Worm (Caenorhabditis elegans) whole organism, late embryonic: Measurements from ENCODE around the gene C10A4.10.

ENCODE experiments used
- C08G9.2 ChIP-seq: sonication (generic microtip); optimal IDR thresholded peaks from 2 replicates; lab custom pipeline; 2016; ENCODE audit warnings: mild to moderate bottlenecking, missing genetic modification characterization, moderate library complexity, missing compliant biosample characterization
- C38D4.7 ChIP-seq: fragments of 200-800 bp; sonication (Bioruptor generic); optimal IDR thresholded peaks from 2 replicates; lab custom pipeline; 2018; ENCODE audit warnings: mild to moderate bottlenecking, missing genetic modification characterization, moderate library complexity, missing compliant biosample characterization
- T23F11.4 ChIP-seq: fragments of 200-800 bp; sonication (Bioruptor generic); optimal IDR thresholded peaks from 2 replicates; lab custom pipeline; 2018; ENCODE audit warnings: mild to moderate bottlenecking, missing genetic modification characterization, missing compliant biosample characterization
- Y22D7AL.16 ChIP-seq: sonication (generic microtip); optimal IDR thresholded peaks from 2 replicates; lab custom pipeline; 2016; ENCODE audit warnings: missing genetic modification characterization, missing compliant biosample characterization
- ahr-1 ChIP-seq: sonication (generic microtip); optimal IDR thresholded peaks from 2 replicates; lab custom pipeline; 2016; ENCODE audit warnings: missing genetic modification characterization, missing compliant biosample characterization
- ama-1 ChIP-seq: fragments of 150-350 bp; optimal IDR thresholded peaks from 2 replicates; lab custom pipeline; 2014
- ceh-2 ChIP-seq: sonication (generic microtip); optimal IDR thresholded peaks from 2 replicates; lab custom pipeline; 2016; ENCODE audit warnings: missing genotype, missing genetic modification characterization, missing compliant biosample characterization
- ceh-22 ChIP-seq: sonication (generic microtip); optimal IDR thresholded peaks from 2 replicates; lab custom pipeline; 2017; ENCODE audit warnings: missing biosample characterization, missing genetic modification characterization
- ceh-24 ChIP-seq: sonication (generic microtip); optimal IDR thresholded peaks from 2 replicates; lab custom pipeline; 2016; ENCODE audit warnings: mild to moderate bottlenecking, missing genetic modification characterization, missing compliant biosample characterization
- ceh-30 ChIP-seq: fragments of 150-350 bp; optimal IDR thresholded peaks from 2 replicates; lab custom pipeline; 2014; ENCODE audit warnings: missing biosample characterization, missing genetic modification characterization
- ceh-31 ChIP-seq: sonication (generic microtip); optimal IDR thresholded peaks from 2 replicates; lab custom pipeline; 2016; ENCODE audit warnings: missing genetic modification characterization, missing compliant biosample characterization
- ceh-34 ChIP-seq: sonication (generic microtip); optimal IDR thresholded peaks from 2 replicates; lab custom pipeline; 2016; ENCODE audit warnings: mild to moderate bottlenecking, missing genetic modification characterization, missing compliant biosample characterization
- ceh-45 ChIP-seq: fragments of 200-800 bp; sonication (Bioruptor generic); IDR thresholded peaks from 2 replicates; pipeline ENCODE4 v1.3.6; 2022; ENCODE audit warnings: missing genetic modification reagents, missing genetic modification characterization, missing compliant biosample characterization
- ceh-48 ChIP-seq: sonication (generic microtip); optimal IDR thresholded peaks from 2 replicates; lab custom pipeline; 2016; ENCODE audit warnings: missing genetic modification characterization, inconsistent platforms, missing compliant biosample characterization
- che-1 ChIP-seq: sonication (generic microtip); optimal IDR thresholded peaks from 2 replicates; lab custom pipeline; 2016; ENCODE audit warnings: mild to moderate bottlenecking, missing genetic modification characterization, missing compliant biosample characterization
- dmd-4 ChIP-seq: sonication (generic microtip); optimal IDR thresholded peaks from 2 replicates; lab custom pipeline; 2016; ENCODE audit warnings: borderline replicate concordance, missing genetic modification characterization, missing compliant biosample characterization
- elt-4 ChIP-seq: sonication (generic microtip); optimal IDR thresholded peaks from 2 replicates; lab custom pipeline; 2016; ENCODE audit warnings: missing genetic modification characterization, missing compliant biosample characterization
- ets-4 ChIP-seq: sonication (generic microtip); optimal IDR thresholded peaks from 2 replicates; lab custom pipeline; 2016; ENCODE audit warnings: missing genetic modification characterization, missing compliant biosample characterization
- fkh-6 ChIP-seq: sonication (generic microtip); optimal IDR thresholded peaks from 2 replicates; lab custom pipeline; 2016; ENCODE audit warnings: missing genetic modification characterization, missing compliant biosample characterization
- gmeb-2 ChIP-seq: sonication (generic microtip); optimal IDR thresholded peaks from 2 replicates; lab custom pipeline; 2016; ENCODE audit warnings: missing genetic modification characterization, inconsistent platforms, missing compliant biosample characterization
- hlh-30 ChIP-seq: sonication (generic microtip); optimal IDR thresholded peaks from 2 replicates; lab custom pipeline; 2017; ENCODE audit warnings: antibody characterized with exemption, missing genetic modification characterization, missing compliant biosample characterization; ENCODE audit not compliant: insufficient read depth
- hlh-6 ChIP-seq: sonication (generic microtip); optimal IDR thresholded peaks from 2 replicates; lab custom pipeline; 2016; ENCODE audit warnings: missing genotype, missing genetic modification characterization, missing compliant biosample characterization
- hlh-8 ChIP-seq: sonication (generic microtip); optimal IDR thresholded peaks from 2 replicates; lab custom pipeline; 2016; ENCODE audit warnings: missing genotype, missing genetic modification characterization, missing compliant biosample characterization
- lin-11 ChIP-seq: fragments of 200-800 bp; sonication (Bioruptor generic); optimal IDR thresholded peaks from 2 replicates; lab custom pipeline; 2018; ENCODE audit warnings: mild to moderate bottlenecking, missing genetic modification characterization, missing compliant biosample characterization
- mec-3 ChIP-seq: sonication (generic microtip); optimal IDR thresholded peaks from 2 replicates; lab custom pipeline; 2016; ENCODE audit warnings: borderline replicate concordance, missing genetic modification characterization, missing compliant biosample characterization
- nfya-1 ChIP-seq: sonication (generic microtip); optimal IDR thresholded peaks from 2 replicates; lab custom pipeline; 2017; ENCODE audit warnings: missing genetic modification characterization, mild to moderate bottlenecking, missing compliant biosample characterization, antibody characterized with exemption, moderate library complexity
- nhr-11 ChIP-seq: fragments of 150-350 bp; optimal IDR thresholded peaks from 2 replicates; lab custom pipeline; 2014; ENCODE audit warnings: missing biosample characterization, missing genetic modification characterization
- nhr-232 ChIP-seq: sonication (generic microtip); optimal IDR thresholded peaks from 2 replicates; lab custom pipeline; 2016; ENCODE audit warnings: missing genetic modification characterization, missing compliant biosample characterization
- odd-2 ChIP-seq: sonication (generic microtip); optimal IDR thresholded peaks from 2 replicates; lab custom pipeline; 2017; ENCODE audit warnings: antibody characterized with exemption, mild to moderate bottlenecking, missing genetic modification characterization, missing compliant biosample characterization
- pag-3 ChIP-seq: sonication (generic microtip); optimal IDR thresholded peaks from 2 replicates; lab custom pipeline; 2016; ENCODE audit warnings: missing compliant biosample characterization, missing genetic modification characterization, borderline replicate concordance
- pat-9 ChIP-seq: fragments of 200-800 bp; sonication (Bioruptor generic); optimal IDR thresholded peaks from 2 replicates; lab custom pipeline; 2018; ENCODE audit warnings: mild to moderate bottlenecking, missing genetic modification characterization, moderate library complexity, missing compliant biosample characterization
- pax-1 ChIP-seq: fragments of 150-350 bp; optimal IDR thresholded peaks from 2 replicates; lab custom pipeline; 2014; ENCODE audit warnings: missing biosample characterization, missing genetic modification characterization
- pha-4 ChIP-seq: fragments of 150-350 bp; optimal IDR thresholded peaks from 2 replicates; lab custom pipeline; 2018; ENCODE audit warnings: missing biosample characterization, missing genetic modification reagents, missing genetic modification characterization
- sox-2 ChIP-seq: fragments of 200-800 bp; sonication (Bioruptor generic); IDR thresholded peaks from 2 replicates; pipeline ENCODE4 v1.3.6; 2022; ENCODE audit warnings: missing genetic modification reagents, missing genetic modification characterization, missing compliant biosample characterization
- sox-4 ChIP-seq: sonication (generic microtip); optimal IDR thresholded peaks from 2 replicates; lab custom pipeline; 2017; ENCODE audit warnings: mild to moderate bottlenecking, missing genetic modification characterization, inconsistent platforms, missing compliant biosample characterization
- syd-9 ChIP-seq: sonication (generic microtip); optimal IDR thresholded peaks from 2 replicates; lab custom pipeline; 2016; ENCODE audit warnings: mild to moderate bottlenecking, missing genetic modification characterization, moderate library complexity, missing compliant biosample characterization
- ttx-3 ChIP-seq: sonication (generic microtip); optimal IDR thresholded peaks from 2 replicates; lab custom pipeline; 2016; ENCODE audit warnings: missing genetic modification reagents, missing genetic modification characterization, missing compliant biosample characterization
- unc-3 ChIP-seq, 2 experiments: fragments of 200-800 bp in 1 of 2; sonication (Bioruptor generic) in 1 of 2; sonication (generic microtip) in 1 of 2; conservative IDR thresholded peaks in 1 of 2; optimal IDR thresholded peaks in 1 of 2; 2 replicates each; pipeline versions ENCODE4 v1.3.6 to Lab custom; 2016 to 2022; ENCODE audit warnings: missing compliant biosample characterization in 2 of 2, missing genetic modification characterization in 2 of 2, missing genetic modification reagents in 1 of 2
- unc-42 ChIP-seq: sonication (generic microtip); optimal IDR thresholded peaks from 2 replicates; lab custom pipeline; 2016; ENCODE audit warnings: missing genotype, missing genetic modification characterization, missing compliant biosample characterization
- unc-55 ChIP-seq: sonication (generic microtip); optimal IDR thresholded peaks from 2 replicates; lab custom pipeline; 2017; ENCODE audit warnings: missing biosample characterization, missing genetic modification reagents, missing genetic modification characterization
- unc-86 ChIP-seq: sonication (generic microtip); optimal IDR thresholded peaks from 2 replicates; lab custom pipeline; 2016; ENCODE audit warnings: missing genetic modification characterization, missing compliant biosample characterization
- zip-5 ChIP-seq: sonication (generic microtip); optimal IDR thresholded peaks from 2 replicates; lab custom pipeline; 2016; ENCODE audit warnings: missing genetic modification characterization, missing compliant biosample characterization
- ztf-16 ChIP-seq: sonication (generic microtip); optimal IDR thresholded peaks from 2 replicates; lab custom pipeline; 2017; ENCODE audit warnings: missing genetic modification characterization, missing compliant biosample characterization

Gene C10A4.10

DNA sequence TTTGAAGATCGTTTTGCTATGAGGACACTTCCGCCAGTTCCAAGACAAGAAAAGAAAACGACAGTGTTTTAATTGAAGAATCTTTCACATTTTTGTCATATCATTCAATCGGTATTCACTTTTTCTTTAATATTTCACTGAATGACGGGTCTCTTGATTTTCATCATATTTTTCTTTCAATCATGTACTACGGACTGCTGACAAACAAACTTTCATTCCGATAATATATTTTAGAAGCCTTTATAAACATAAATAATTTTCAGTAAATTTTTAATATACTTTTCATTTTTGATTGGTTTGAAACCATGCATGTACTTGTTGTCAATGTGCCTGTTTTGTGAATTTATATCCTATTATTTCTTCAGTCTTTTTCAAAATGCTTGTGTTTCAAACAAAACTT lies 34.6 kb downstream of the C10A4.10 start, which contains the start of gene clc-5:
clc-5 (plus strand) TSS at position 301 of the 400 bp plus-strand sequence.
- TF ChIP-seq gmeb-2 (tag; lab: Kevin White, UChicago) (no peak), che-1 (tag; lab: Kevin White, UChicago) (no peak), ceh-31 (tag; lab: Kevin White, UChicago) (no peak), hlh-8 (tag; lab: Kevin White, UChicago) (no peak), sox-4 (tag; lab: Kevin White, UChicago) (no peak), ceh-22 (tag; lab: Kevin White, UChicago) (no peak), ztf-16 (tag; lab: Kevin White, UChicago) (no peak), nhr-232 (tag; lab: Kevin White, UChicago) (no peak), C38D4.7 (GFP tag; lab: Kevin White, UChicago) (no peak), dmd-4 (tag; lab: Kevin White, UChicago) (no peak), Y22D7AL.16 (tag; lab: Kevin White, UChicago) (no peak), pag-3 (tag; lab: Kevin White, UChicago) (no peak)

DNA sequence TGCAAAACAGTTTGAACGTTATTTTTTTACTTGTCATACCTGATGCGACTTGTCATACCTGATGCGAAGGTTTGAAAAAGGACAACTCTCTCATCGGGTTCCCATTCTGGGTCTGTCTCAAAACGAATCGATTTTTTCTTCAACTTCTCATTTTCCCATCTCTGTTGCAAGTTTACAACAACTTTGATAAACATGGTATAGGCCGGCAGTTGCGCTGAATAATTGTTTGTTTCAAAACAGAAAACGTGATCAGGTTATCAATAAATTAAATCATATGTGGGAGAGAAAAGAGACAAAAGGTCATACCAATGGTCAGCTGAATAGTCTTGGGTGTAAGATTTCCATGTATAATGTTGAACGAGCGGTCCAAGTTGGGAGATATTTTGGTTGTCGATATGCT lies 38.2 kb downstream of the C10A4.10 start:
- TF ChIP-seq unc-42 (tag; lab: Kevin White, UChicago) (no peak), pha-4 (no peak), pat-9 (tag; lab: Kevin White, UChicago) (no peak), T23F11.4 (GFP tag; lab: Kevin White, UChicago) (no peak), syd-9 (tag; lab: Kevin White, UChicago) (no peak), che-1 (tag; lab: Kevin White, UChicago) (no peak), ahr-1 (tag; lab: Kevin White, UChicago) (no peak), odd-2 (no peak), ceh-34 (tag; lab: Kevin White, UChicago) (no peak), nhr-11 (tag; lab: Kevin White, UChicago) (no peak), hlh-30 (tag; lab: Kevin White, UChicago) (no peak), Y22D7AL.16 (tag; lab: Kevin White, UChicago) (no peak), unc-55 (GFP tag; lab: Kevin White, UChicago) (no peak), sox-2 (GFP tag; lab: Robert Waterston, UW) (no peak)

DNA sequence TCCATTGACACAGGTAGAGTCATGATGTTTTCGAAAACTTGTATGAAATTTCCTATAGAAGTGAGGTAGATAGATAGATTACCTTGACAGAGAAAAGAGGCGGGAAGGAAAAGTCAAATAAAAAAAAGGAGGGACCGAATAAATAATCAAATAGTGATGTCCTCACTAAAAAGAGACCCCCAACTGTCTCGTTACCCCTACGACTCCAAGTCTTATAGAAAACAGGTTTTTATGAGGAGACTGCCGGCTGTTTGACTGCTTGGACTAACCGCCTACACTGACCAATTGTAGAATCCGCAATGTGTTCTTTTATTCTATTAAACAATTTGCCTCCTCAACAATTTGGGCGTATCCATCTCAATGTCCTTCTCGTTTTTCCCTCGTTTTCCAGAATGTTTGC lies 39.3 kb downstream of the C10A4.10 start, which contains the start of gene C01C10.2:
C01C10.2 (minus strand) TSS at position 170 of the 400 bp plus-strand sequence.
- TF ChIP-seq che-1 (tag; lab: Kevin White, UChicago) (no peak), ceh-45 (GFP tag; lab: Robert Waterston, UW) (no peak), ceh-31 (tag; lab: Kevin White, UChicago) (no peak), hlh-6 (no peak), unc-55 (GFP tag; lab: Kevin White, UChicago) (no peak), ceh-24 (no peak), fkh-6 (tag; lab: Kevin White, UChicago) (no peak), unc-3 (GFP tag; conservative IDR thresholded peaks at IDR 0.05; lab: Robert Waterston, UW) (no peak), unc-3 (tag; optimal IDR thresholded peaks at IDR 0.05; lab: Kevin White, UChicago) (no peak), dmd-4 (tag; lab: Kevin White, UChicago) (no peak), odd-2 (no peak), elt-4 (tag; lab: Kevin White, UChicago) (no peak), ceh-30 (tag; lab: Kevin White, UChicago) (no peak), nfya-1 (tag; lab: Kevin White, UChicago) (no peak), ama-1 (no peak), ceh-48 (no peak), nhr-232 (tag; lab: Kevin White, UChicago) (no peak)

DNA sequence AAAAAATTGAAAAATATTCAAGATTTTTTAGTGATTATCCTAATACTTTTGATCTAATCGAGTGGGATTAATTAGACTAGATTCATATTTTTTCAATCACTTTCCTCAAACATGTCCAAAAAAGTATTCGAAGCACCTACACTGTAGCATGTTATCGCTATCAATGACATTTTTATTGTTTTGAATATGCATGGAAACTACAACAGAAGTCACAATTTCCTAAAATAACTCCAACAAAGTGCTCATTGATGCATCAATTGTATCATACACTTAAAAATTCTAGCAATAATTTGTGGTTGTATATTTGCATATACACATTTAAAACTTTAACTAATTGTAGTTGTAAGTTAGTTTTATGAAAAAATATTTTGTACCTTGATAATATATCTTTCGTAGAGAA lies 41.4 kb downstream of the C10A4.10 start:
- TF ChIP-seq ceh-34 (tag; lab: Kevin White, UChicago) (no peak), zip-5 (tag; lab: Kevin White, UChicago) (no peak), ztf-16 (tag; lab: Kevin White, UChicago) (no peak), lin-11 (tag; lab: Kevin White, UChicago) (no peak), ttx-3 (tag; lab: Kevin White, UChicago) (no peak), elt-4 (tag; lab: Kevin White, UChicago) (no peak), nfya-1 (tag; lab: Kevin White, UChicago) (no peak), ceh-2 (no peak), che-1 (tag; lab: Kevin White, UChicago) (no peak), ets-4 (tag; lab: Kevin White, UChicago) (no peak), unc-86 (tag; lab: Kevin White, UChicago) (no peak), mec-3 (tag; lab: Kevin White, UChicago) (no peak), hlh-8 (tag; lab: Kevin White, UChicago) (no peak), C08G9.2 (tag; lab: Kevin White, UChicago) (no peak), pag-3 (tag; lab: Kevin White, UChicago) (no peak), pax-1 (tag; lab: Kevin White, UChicago) (no peak)
